Fruit fly (Drosophila melanogaster) whole organism, embryonic: Measurements from ENCODE around the gene CG17111.

Source experiments
- B-H2 ChIP-seq: fragments of 200-800 bp; sonication (Bioruptor generic); optimal IDR thresholded peaks from 2 replicates; lab custom pipeline; 2018; ENCODE audit warnings: missing biosample characterization, mild to moderate bottlenecking, missing genetic modification characterization
- CG10543 ChIP-seq: fragments of 200-800 bp; sonication (Bioruptor generic); optimal IDR thresholded peaks from 3 replicates; lab custom pipeline; 2017; ENCODE audit warnings: missing biosample characterization, mild to moderate bottlenecking, missing genetic modification characterization, moderate library complexity
- CG11456 ChIP-seq: fragments of 200-800 bp; sonication (Bioruptor generic); IDR thresholded peaks from 3 replicates; pipeline ENCODE4 v1.3.6; 2022; ENCODE audit warnings: missing biosample characterization, missing genetic modification characterization
- CG11695 ChIP-seq: fragments of 200-800 bp; sonication (Bioruptor generic); IDR thresholded peaks from 3 replicates; pipeline ENCODE4 v1.3.6; 2022; ENCODE audit warnings: missing biosample characterization, missing genetic modification characterization
- CG12071 ChIP-seq: fragments of 200-800 bp; sonication (Bioruptor generic); optimal IDR thresholded peaks from 3 replicates; lab custom pipeline; 2018; ENCODE audit warnings: missing biosample characterization, mild to moderate bottlenecking, missing genetic modification characterization
- CG12219 ChIP-seq: fragments of 200-800 bp; sonication (Bioruptor generic); optimal IDR thresholded peaks from 3 replicates; lab custom pipeline; 2018; ENCODE audit warnings: missing biosample characterization, mild to moderate bottlenecking, missing genetic modification characterization
- CG1233 ChIP-seq: fragments of 200-800 bp; sonication (Bioruptor generic); optimal IDR thresholded peaks from 4 replicates; lab custom pipeline; 2018; ENCODE audit warnings: missing biosample characterization, mild to moderate bottlenecking, missing genetic modification characterization
- CG12659 ChIP-seq: fragments of 200-800 bp; sonication (Bioruptor generic); optimal IDR thresholded peaks from 3 replicates; lab custom pipeline; 2017; ENCODE audit warnings: mild to moderate bottlenecking, missing biosample characterization, missing genetic modification reagents, missing genetic modification characterization
- CG14441 ChIP-seq: fragments of 200-800 bp; sonication (Bioruptor generic); IDR thresholded peaks from 2 replicates; pipeline ENCODE4 v1.3.6; 2022; ENCODE audit warnings: missing biosample characterization, missing genetic modification characterization
- CG15269 ChIP-seq: fragments of 200-800 bp; sonication (Bioruptor generic); optimal IDR thresholded peaks from 2 replicates; lab custom pipeline; 2018; ENCODE audit warnings: missing biosample characterization, mild to moderate bottlenecking, missing genetic modification characterization, moderate library complexity
- CG16779 ChIP-seq: fragments of 200-800 bp; sonication (Bioruptor generic); IDR thresholded peaks from 2 replicates; pipeline ENCODE4 v1.3.6; 2022; ENCODE audit warnings: missing biosample characterization, missing genetic modification characterization
- CG31224 ChIP-seq: fragments of 200-800 bp; sonication (Bioruptor generic); IDR thresholded peaks from 2 replicates; pipeline ENCODE4 v1.3.6; 2022; ENCODE audit warnings: missing biosample characterization, missing genetic modification characterization
- CG33213 ChIP-seq: fragments of 200-800 bp; sonication (Bioruptor generic); optimal IDR thresholded peaks from 3 replicates; lab custom pipeline; 2016; ENCODE audit warnings: missing biosample characterization, missing genetic modification characterization
- CG3838 ChIP-seq: fragments of 200-800 bp; sonication (Bioruptor generic); optimal IDR thresholded peaks from 3 replicates; lab custom pipeline; 2016; ENCODE audit warnings: missing biosample characterization, missing genetic modification characterization
- CG7372 ChIP-seq: fragments of 200-800 bp; sonication (Bioruptor generic); IDR thresholded peaks from 2 replicates; pipeline ENCODE4 v1.3.6; 2022; ENCODE audit warnings: missing biosample characterization, missing genetic modification characterization
- CG7839 ChIP-seq: fragments of 200-800 bp; sonication (Bioruptor generic); optimal IDR thresholded peaks from 3 replicates; lab custom pipeline; 2018; ENCODE audit warnings: missing biosample characterization, mild to moderate bottlenecking, missing genetic modification characterization, moderate library complexity
- CG9932 ChIP-seq: fragments of 200-800 bp; sonication (Bioruptor generic); IDR thresholded peaks from 2 replicates; pipeline ENCODE4 v1.3.6; 2022; ENCODE audit warnings: missing biosample characterization, missing genetic modification characterization
- Dll ChIP-seq: fragments of 200-800 bp; sonication (Bioruptor generic); IDR thresholded peaks from 4 replicates; pipeline ENCODE4 v1.3.6; 2022; ENCODE audit warnings: missing biosample characterization, missing genetic modification characterization; ENCODE audit not compliant: partially characterized antibody
- E2f2 ChIP-seq: fragments of 200-800 bp; sonication (Bioruptor generic); IDR thresholded peaks from 2 replicates; pipeline ENCODE4 v1.3.6; 2022; ENCODE audit warnings: missing biosample characterization, missing genetic modification characterization
- ERR ChIP-seq: fragments of 200-800 bp; sonication (Bioruptor generic); optimal IDR thresholded peaks from 2 replicates; lab custom pipeline; 2016; ENCODE audit warnings: missing biosample characterization, missing genetic modification characterization
- Ets65A ChIP-seq: fragments of 200-800 bp; sonication (Bioruptor generic); peaks from one replicate; lab custom pipeline; 2016; ENCODE audit warnings: missing biosample characterization, missing genetic modification characterization
- HLH3B ChIP-seq: fragments of 200-800 bp; sonication (Bioruptor generic); IDR thresholded peaks from 2 replicates; pipeline ENCODE4 v1.3.6; 2022; ENCODE audit warnings: missing biosample characterization, missing genetic modification characterization
- HLH4C ChIP-seq: fragments of 200-800 bp; sonication (Bioruptor generic); IDR thresholded peaks from 3 replicates; pipeline ENCODE4 v1.3.6; 2022; ENCODE audit warnings: missing biosample characterization, missing genetic modification characterization; ENCODE audit not compliant: partially characterized antibody
- Hsf ChIP-seq: fragments of 200-800 bp; sonication (Bioruptor generic); optimal IDR thresholded peaks from 3 replicates; lab custom pipeline; 2016; ENCODE audit warnings: missing biosample characterization, missing genetic modification characterization
- Med ChIP-seq: fragments of 200-800 bp; sonication (Bioruptor generic); peaks from one replicate; lab custom pipeline; 2016; ENCODE audit warnings: missing biosample characterization, missing genetic modification characterization, mild to moderate bottlenecking, inconsistent platforms, moderate library complexity
- Meics ChIP-seq: fragments of 200-800 bp; sonication (Bioruptor generic); optimal IDR thresholded peaks from 2 replicates; lab custom pipeline; 2017; ENCODE audit warnings: missing biosample characterization, mild to moderate bottlenecking, missing genetic modification characterization
- Pdp1 ChIP-seq, 2 experiments: fragments of 200-800 bp; sonication (Bioruptor generic); optimal IDR thresholded peaks; 3 replicates each; lab custom pipeline; 2016; ENCODE audit warnings: missing biosample characterization in 2 of 2, missing genetic modification characterization in 2 of 2, mild to moderate bottlenecking in 1 of 2, moderate library complexity in 1 of 2
- Rfx ChIP-seq: fragments of 200-800 bp; sonication (Bioruptor generic); IDR thresholded peaks from 2 replicates; pipeline ENCODE4 v1.3.6; 2022; ENCODE audit warnings: missing biosample characterization, missing genetic modification characterization
- Side ChIP-seq: fragments of 200-800 bp; sonication (Bioruptor generic); optimal IDR thresholded peaks from 2 replicates; lab custom pipeline; 2016; ENCODE audit warnings: missing biosample characterization, missing genetic modification characterization
- Xbp1 ChIP-seq: fragments of 200-800 bp; sonication (Bioruptor generic); optimal IDR thresholded peaks from 3 replicates; lab custom pipeline; 2016; ENCODE audit warnings: missing biosample characterization, mild to moderate bottlenecking, missing genetic modification characterization
- al ChIP-seq: fragments of 200-800 bp; sonication (Bioruptor generic); IDR thresholded peaks from 2 replicates; pipeline ENCODE4 v1.3.6; 2022; ENCODE audit warnings: missing biosample characterization, missing genetic modification characterization
- chinmo ChIP-seq: fragments of 200-800 bp; sonication (Bioruptor generic); IDR thresholded peaks from 4 replicates; pipeline ENCODE4 v1.3.6; 2022; ENCODE audit warnings: missing biosample characterization, missing genetic modification characterization; ENCODE audit not compliant: partially characterized antibody
- disco-r ChIP-seq: fragments of 200-800 bp; sonication (Bioruptor generic); optimal IDR thresholded peaks from 2 replicates; lab custom pipeline; 2016; ENCODE audit warnings: missing biosample characterization, missing genetic modification characterization
- ems ChIP-seq: fragments of 200-800 bp; sonication (Bioruptor generic); optimal IDR thresholded peaks from 3 replicates; lab custom pipeline; 2016; ENCODE audit warnings: missing biosample characterization, missing genetic modification characterization
- eve ChIP-seq, 2 experiments: fragments of >200 bp; optimal IDR thresholded peaks; 2 replicates each; lab custom pipeline; 2017; ENCODE audit warnings: missing biosample characterization in 2 of 2, missing genetic modification characterization in 2 of 2
- eyg ChIP-seq: fragments of 200-800 bp; sonication (Bioruptor generic); optimal IDR thresholded peaks from 3 replicates; lab custom pipeline; 2016; ENCODE audit warnings: missing biosample characterization, missing genetic modification characterization
- gce ChIP-seq: fragments of 200-800 bp; sonication (Bioruptor generic); IDR thresholded peaks from 3 replicates; pipeline ENCODE4 v1.3.6; 2022; ENCODE audit warnings: missing biosample characterization, missing genetic modification characterization
- grau ChIP-seq: fragments of 200-800 bp; optimal IDR thresholded peaks from 3 replicates; lab custom pipeline; 2019; ENCODE audit warnings: missing biosample characterization, mild to moderate bottlenecking, missing genetic modification characterization, moderate library complexity
- grn ChIP-seq: fragments of 200-800 bp; sonication (Bioruptor generic); optimal IDR thresholded peaks from 3 replicates; lab custom pipeline; 2017; ENCODE audit warnings: missing biosample characterization, missing genetic modification characterization
- h ChIP-seq: fragments of >200 bp; optimal IDR thresholded peaks from 2 replicates; lab custom pipeline; 2017
- hth ChIP-seq: fragments of >200 bp; optimal IDR thresholded peaks from 2 replicates; lab custom pipeline; 2017; ENCODE audit warnings: inconsistent platforms
- insv ChIP-seq, 2 experiments: fragments of 200-800 bp; sonication (Bioruptor generic); optimal IDR thresholded peaks; 3 replicates each; lab custom pipeline; 2016 to 2018; ENCODE audit warnings: missing biosample characterization in 2 of 2, missing genetic modification characterization in 2 of 2
- lmd ChIP-seq: fragments of 200-800 bp; sonication (Bioruptor generic); IDR thresholded peaks from 2 replicates; pipeline ENCODE4 v1.3.6; 2022; ENCODE audit warnings: missing biosample characterization, missing genetic modification characterization
- prd ChIP-seq, 3 experiments: fragments of >200 bp in 2 of 3; fragments of 200-800 bp in 1 of 3; sonication (Bioruptor generic) in 1 of 3; optimal IDR thresholded peaks in 2 of 3; IDR thresholded peaks in 1 of 3; 2 replicates in 2 of 3; 3 replicates in 1 of 3; pipeline versions ENCODE4 v1.3.6 to Lab custom; 2017 to 2022; ENCODE audit warnings: missing biosample characterization in 1 of 3, missing genetic modification characterization in 1 of 3
- sc ChIP-seq, 3 experiments: fragments of >200 bp in 2 of 3; fragments of 200-800 bp in 1 of 3; sonication (Bioruptor generic) in 1 of 3; optimal IDR thresholded peaks; 2 replicates in 2 of 3; 3 replicates in 1 of 3; lab custom pipeline; 2017; ENCODE audit warnings: mild to moderate bottlenecking in 1 of 3, missing biosample characterization in 1 of 3, missing genetic modification characterization in 1 of 3, missing genetic modification reagents in 1 of 3
- schlank ChIP-seq: fragments of 200-800 bp; sonication (Bioruptor generic); optimal IDR thresholded peaks from 2 replicates; lab custom pipeline; 2018; ENCODE audit warnings: missing biosample characterization, mild to moderate bottlenecking, missing genetic modification characterization
- slp2 ChIP-seq: fragments of 200-800 bp; sonication (Bioruptor generic); optimal IDR thresholded peaks from 2 replicates; lab custom pipeline; 2016; ENCODE audit warnings: missing biosample characterization, missing genetic modification characterization
- toy ChIP-seq: fragments of 200-800 bp; sonication (Bioruptor generic); IDR thresholded peaks from 2 replicates; pipeline ENCODE4 v1.3.6; 2022; ENCODE audit warnings: missing biosample characterization, missing genetic modification characterization
- twi ChIP-seq: fragments of 200-800 bp; optimal IDR thresholded peaks from 2 replicates; lab custom pipeline; 2019; ENCODE audit warnings: missing biosample characterization, mild to moderate bottlenecking, missing genetic modification characterization, moderate library complexity
- vvl ChIP-seq: fragments of 200-800 bp; sonication (Bioruptor generic); IDR thresholded peaks from 2 replicates; pipeline ENCODE4 v1.3.6; 2022; ENCODE audit warnings: missing biosample characterization, missing genetic modification characterization

Gene CG17111

DNA sequence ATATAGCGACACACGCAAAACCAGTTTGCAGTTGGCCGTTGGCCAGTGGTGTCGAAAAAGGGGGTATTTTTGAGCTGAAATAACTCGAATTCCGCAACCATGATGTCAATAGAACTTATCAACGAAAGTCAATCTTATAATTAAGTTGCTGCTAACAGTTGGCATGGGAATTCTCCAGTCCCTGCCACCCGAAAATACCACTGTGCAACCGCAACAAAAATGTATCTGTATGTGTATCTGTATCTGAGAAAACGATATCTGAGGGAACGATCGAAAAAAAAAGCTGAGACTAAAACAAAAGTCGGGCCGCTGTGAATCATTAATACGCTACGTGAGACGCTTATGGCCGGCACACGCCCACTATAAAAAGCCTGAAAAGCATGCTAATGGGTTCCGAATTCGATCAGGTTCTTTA is 20.5 kb downstream of the CG17111 start (continued):
- TF ChIP-seq Med (GFP tag; lab: Kevin White, UChicago) (peak; percentile 92), Rfx (GFP tag; lab: Robert Waterston, UW) (peak; percentile 81), Ets65A (GFP tag; lab: Kevin White, UChicago) (peak; percentile 90), grn (GFP tag; lab: Kevin White, UChicago) (peak; percentile 52), grau (tag; lab: Kevin White, UChicago) (peak; percentile 54), Meics (GFP tag; lab: Kevin White, UChicago) (peak; percentile 60), CG16779 (0 out of 2 replicates have a peak, but pooled peaks have one; percentile 20), CG7372 (GFP tag; lab: Robert Waterston, UW) (peak; percentile 26; the same call in 1 of the 2 replicates), ERR (no peak), al (peak; percentile 74), HLH3B (GFP tag; lab: Robert Waterston, UW) (0 out of 2 replicates have a peak, but pooled peaks have one; percentile 32), CG12071 (GFP tag; lab: Kevin White, UChicago) (peak; percentile 6), CG9932 (peak; percentile 88), Dll (GFP tag; lab: Robert Waterston, UW) (no peak), CG12659 (GFP tag; lab: Kevin White, UChicago) (peak; percentile 2), E2f2 (GFP tag; lab: Robert Waterston, UW) (peak; percentile 29; the same call in 1 of the 2 replicates), lmd (GFP tag; lab: Robert Waterston, UW) (peak; percentile 82), slp2 (GFP tag; lab: Kevin White, UChicago) (peak; percentile 0), insv (GFP tag; optimal IDR thresholded peaks at IDR 0.05; lab: Kevin White, UChicago) (no peak), hth (lab: Kevin White, UChicago) (no peak), toy (0 out of 2 replicates have a peak, but pooled peaks have one; percentile 12), prd (optimal IDR thresholded peaks at IDR 0.05; lab: Kevin White, UChicago) (no peak), prd (GFP tag; IDR thresholded peaks at IDR 0.05; lab: Robert Waterston, UW) (peak; percentile 61; the same call in 2 of the 3 replicates), CG1233 (GFP tag; lab: Kevin White, UChicago) (peak; percentile 22), h (lab: Kevin White, UChicago) (no peak), CG33213 (GFP tag; lab: Kevin White, UChicago) (no peak), B-H2 (GFP tag; lab: Kevin White, UChicago) (no peak), eyg (peak; percentile 0), Side (GFP tag; lab: Kevin White, UChicago) (peak; percentile 47), sc (optimal IDR thresholded peaks at IDR 0.05; lab: Kevin White, UChicago) (no peak), sc (GFP tag; optimal IDR thresholded peaks at IDR 0.05; lab: Kevin White, UChicago) (no peak), Xbp1 (GFP tag; lab: Kevin White, UChicago) (peak; percentile 38), CG11695 (GFP tag; lab: Robert Waterston, UW) (peak; percentile 61; the same call in 1 of the 3 replicates), gce (no peak), CG3838 (GFP tag; lab: Kevin White, UChicago) (no peak), Pdp1 (GFP tag; optimal IDR thresholded peaks at IDR 0.05; lab: Kevin White, UChicago) (peak in 1 of 2 experiments; percentile 43), vvl (GFP tag; lab: Robert Waterston, UW) (peak; percentile 51; the same call in 1 of the 2 replicates), CG10543 (GFP tag; lab: Kevin White, UChicago) (peak; percentile 4), CG15269 (peak; percentile 57), schlank (tag; lab: Kevin White, UChicago) (peak; percentile 11), chinmo (peak; percentile 51; the same call in 1 of the 4 replicates), eve (GFP tag; optimal IDR thresholded peaks at IDR 0.05; lab: Kevin White, UChicago) (no peak), twi (tag; lab: Kevin White, UChicago) (no peak), CG7839 (peak; percentile 45), CG14441 (GFP tag; lab: Robert Waterston, UW) (peak; percentile 77), CG12219 (no peak), HLH4C (GFP tag; lab: Robert Waterston, UW) (no peak), CG31224 (peak; percentile 42; the same call in 1 of the 2 replicates), Hsf (GFP tag; lab: Kevin White, UChicago) (peak; percentile 47), ems (no peak), CG11456 (peak; percentile 71; the same call in 2 of the 3 replicates), disco-r (GFP tag; lab: Kevin White, UChicago) (no peak)
